Worm (Caenorhabditis elegans) whole organism, late embryonic: ENCODE results near the gene ZK177.12.

ENCODE experiments used
- C08G9.2 ChIP-seq: sonication (generic microtip); optimal IDR thresholded peaks from 2 replicates; lab custom pipeline; 2016; ENCODE audit warnings: mild to moderate bottlenecking, missing genetic modification characterization, moderate library complexity, missing compliant biosample characterization
- K02D7.2 ChIP-seq: sonication (generic microtip); optimal IDR thresholded peaks from 2 replicates; lab custom pipeline; 2017; ENCODE audit warnings: mild to moderate bottlenecking, missing genetic modification characterization, missing compliant biosample characterization
- T23F11.4 ChIP-seq: fragments of 200-800 bp; sonication (Bioruptor generic); optimal IDR thresholded peaks from 2 replicates; lab custom pipeline; 2018; ENCODE audit warnings: mild to moderate bottlenecking, missing genetic modification characterization, missing compliant biosample characterization
- ama-1 ChIP-seq: fragments of 150-350 bp; optimal IDR thresholded peaks from 2 replicates; lab custom pipeline; 2014
- ceh-14 ChIP-seq: sonication (generic microtip); optimal IDR thresholded peaks from 2 replicates; lab custom pipeline; 2016; ENCODE audit warnings: missing genotype, missing genetic modification characterization, missing compliant biosample characterization
- ceh-2 ChIP-seq: sonication (generic microtip); optimal IDR thresholded peaks from 2 replicates; lab custom pipeline; 2016; ENCODE audit warnings: missing genotype, missing genetic modification characterization, missing compliant biosample characterization
- ceh-22 ChIP-seq: sonication (generic microtip); optimal IDR thresholded peaks from 2 replicates; lab custom pipeline; 2017; ENCODE audit warnings: missing biosample characterization, missing genetic modification characterization
- ceh-24 ChIP-seq: sonication (generic microtip); optimal IDR thresholded peaks from 2 replicates; lab custom pipeline; 2016; ENCODE audit warnings: mild to moderate bottlenecking, missing genetic modification characterization, missing compliant biosample characterization
- ceh-31 ChIP-seq: sonication (generic microtip); optimal IDR thresholded peaks from 2 replicates; lab custom pipeline; 2016; ENCODE audit warnings: missing genetic modification characterization, missing compliant biosample characterization
- ceh-45 ChIP-seq: fragments of 200-800 bp; sonication (Bioruptor generic); IDR thresholded peaks from 2 replicates; pipeline ENCODE4 v1.3.6; 2022; ENCODE audit warnings: missing genetic modification reagents, missing genetic modification characterization, missing compliant biosample characterization
- ceh-6 ChIP-seq: fragments of 200-800 bp; sonication (Bioruptor generic); optimal IDR thresholded peaks from 2 replicates; lab custom pipeline; 2018; ENCODE audit warnings: mild to moderate bottlenecking, missing genetic modification characterization, missing compliant biosample characterization
- che-1 ChIP-seq: sonication (generic microtip); optimal IDR thresholded peaks from 2 replicates; lab custom pipeline; 2016; ENCODE audit warnings: mild to moderate bottlenecking, missing genetic modification characterization, missing compliant biosample characterization
- elt-2 ChIP-seq: sonication (generic microtip); optimal IDR thresholded peaks from 2 replicates; lab custom pipeline; 2016; ENCODE audit warnings: missing genetic modification reagents, missing genetic modification characterization, missing compliant biosample characterization
- elt-4 ChIP-seq: sonication (generic microtip); optimal IDR thresholded peaks from 2 replicates; lab custom pipeline; 2016; ENCODE audit warnings: missing genetic modification characterization, missing compliant biosample characterization
- ets-4 ChIP-seq: sonication (generic microtip); optimal IDR thresholded peaks from 2 replicates; lab custom pipeline; 2016; ENCODE audit warnings: missing genetic modification characterization, missing compliant biosample characterization
- eyg-1 ChIP-seq: sonication (generic microtip); optimal IDR thresholded peaks from 2 replicates; lab custom pipeline; 2016; ENCODE audit warnings: missing genotype, missing genetic modification characterization, missing compliant biosample characterization
- hlh-13 ChIP-seq: fragments of 200-800 bp; sonication (Bioruptor generic); optimal IDR thresholded peaks from 2 replicates; lab custom pipeline; 2018; ENCODE audit warnings: mild to moderate bottlenecking, missing genetic modification characterization, missing compliant biosample characterization
- hlh-15 ChIP-seq: sonication (generic microtip); optimal IDR thresholded peaks from 2 replicates; lab custom pipeline; 2016; ENCODE audit warnings: missing genetic modification characterization, missing compliant biosample characterization
- hlh-30 ChIP-seq: sonication (generic microtip); optimal IDR thresholded peaks from 2 replicates; lab custom pipeline; 2017; ENCODE audit warnings: antibody characterized with exemption, missing genetic modification characterization, missing compliant biosample characterization; ENCODE audit not compliant: insufficient read depth
- hlh-8 ChIP-seq: sonication (generic microtip); optimal IDR thresholded peaks from 2 replicates; lab custom pipeline; 2016; ENCODE audit warnings: missing genotype, missing genetic modification characterization, missing compliant biosample characterization
- lim-6 ChIP-seq: sonication (generic microtip); optimal IDR thresholded peaks from 2 replicates; lab custom pipeline; 2016; ENCODE audit warnings: missing genetic modification characterization, missing compliant biosample characterization
- lin-11 ChIP-seq: fragments of 200-800 bp; sonication (Bioruptor generic); optimal IDR thresholded peaks from 2 replicates; lab custom pipeline; 2018; ENCODE audit warnings: mild to moderate bottlenecking, missing genetic modification characterization, missing compliant biosample characterization
- npax-4 ChIP-seq: sonication (generic microtip); optimal IDR thresholded peaks from 2 replicates; lab custom pipeline; 2016; ENCODE audit warnings: missing genetic modification characterization, missing compliant biosample characterization
- pag-3 ChIP-seq: sonication (generic microtip); optimal IDR thresholded peaks from 2 replicates; lab custom pipeline; 2016; ENCODE audit warnings: missing compliant biosample characterization, missing genetic modification characterization, borderline replicate concordance
- pha-4 ChIP-seq: fragments of 150-350 bp; optimal IDR thresholded peaks from 2 replicates; lab custom pipeline; 2018; ENCODE audit warnings: missing biosample characterization, missing genetic modification reagents, missing genetic modification characterization
- sdc-2 ChIP-seq: sonication (generic microtip); optimal IDR thresholded peaks from 2 replicates; lab custom pipeline; 2016; ENCODE audit warnings: missing genotype, missing genetic modification characterization, missing compliant biosample characterization
- sox-2 ChIP-seq: fragments of 200-800 bp; sonication (Bioruptor generic); IDR thresholded peaks from 2 replicates; pipeline ENCODE4 v1.3.6; 2022; ENCODE audit warnings: missing genetic modification reagents, missing genetic modification characterization, missing compliant biosample characterization
- sox-4 ChIP-seq: sonication (generic microtip); optimal IDR thresholded peaks from 2 replicates; lab custom pipeline; 2017; ENCODE audit warnings: mild to moderate bottlenecking, missing genetic modification characterization, inconsistent platforms, missing compliant biosample characterization
- tbx-2 ChIP-seq: sonication (generic microtip); optimal IDR thresholded peaks from 2 replicates; lab custom pipeline; 2016; ENCODE audit warnings: missing genetic modification characterization, missing compliant biosample characterization
- tbx-7 ChIP-seq: sonication (generic microtip); optimal IDR thresholded peaks from 2 replicates; lab custom pipeline; 2016; ENCODE audit warnings: missing genotype, missing genetic modification characterization, missing compliant biosample characterization
- unc-42 ChIP-seq: sonication (generic microtip); optimal IDR thresholded peaks from 2 replicates; lab custom pipeline; 2016; ENCODE audit warnings: missing genotype, missing genetic modification characterization, missing compliant biosample characterization
- unc-86 ChIP-seq: sonication (generic microtip); optimal IDR thresholded peaks from 2 replicates; lab custom pipeline; 2016; ENCODE audit warnings: missing genetic modification characterization, missing compliant biosample characterization

ZK177.12 gene

DNA sequence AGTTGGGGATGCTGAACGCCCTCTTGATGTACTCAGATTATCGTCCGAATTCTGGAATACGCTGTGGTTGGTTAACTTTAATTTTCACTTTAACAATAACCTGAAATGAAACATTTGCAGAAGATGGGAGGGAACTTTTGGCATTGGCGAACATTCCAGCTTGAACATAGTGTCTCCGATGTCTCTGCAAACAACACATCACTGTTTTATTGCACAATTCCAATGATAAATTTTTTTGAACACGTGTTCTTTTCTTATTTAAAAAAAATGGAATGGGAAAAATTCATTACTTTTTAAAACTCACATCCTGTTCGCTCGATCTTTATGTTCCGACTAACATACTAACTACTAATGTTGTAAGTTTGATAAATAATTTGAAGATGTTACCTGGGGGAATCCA is 21.0 kb upstream of the ZK177.12 start, which contains the start of gene fzy-1:
fzy-1 (plus strand) TSS at position 301 of the 400 bp plus-strand sequence.
- TF ChIP-seq hlh-8: no peak
- no peak for TF ChIP-seq elt-2 (tag; lab: Kevin White, UChicago)
- TF ChIP-seq pag-3 (tag; lab: Kevin White, UChicago): no peak

- TF ChIP-seq lin-11 (tag; lab: Kevin White, UChicago): no peak
- peak; percentile 81 for TF ChIP-seq unc-42 (tag; lab: Kevin White, UChicago)
Observed at ce11 chrII:5500986-5501657, 20.4 kb upstream of the ZK177.12 start, which contains the start of gene F12A10.8. F12A10.8 (minus strand) TSS chrII:5501064.

ce11 chrII:5503760-5504159 is 17.8 kb upstream of the ZK177.12 start, which contains the start of gene cyp-44A1:
cyp-44A1 (plus strand) TSS chrII:5504044.
- TF ChIP-seq elt-2 (tag; lab: Kevin White, UChicago): peak; percentile 74
- no peak for TF ChIP-seq pag-3 (tag; lab: Kevin White, UChicago)
- TF ChIP-seq ceh-24 (tag; lab: Kevin White, UChicago): no peak
- no peak for TF ChIP-seq ama-1 (lab: Kevin White, UChicago)
- TF ChIP-seq, all 69 proteins: peak for 1

DNA sequence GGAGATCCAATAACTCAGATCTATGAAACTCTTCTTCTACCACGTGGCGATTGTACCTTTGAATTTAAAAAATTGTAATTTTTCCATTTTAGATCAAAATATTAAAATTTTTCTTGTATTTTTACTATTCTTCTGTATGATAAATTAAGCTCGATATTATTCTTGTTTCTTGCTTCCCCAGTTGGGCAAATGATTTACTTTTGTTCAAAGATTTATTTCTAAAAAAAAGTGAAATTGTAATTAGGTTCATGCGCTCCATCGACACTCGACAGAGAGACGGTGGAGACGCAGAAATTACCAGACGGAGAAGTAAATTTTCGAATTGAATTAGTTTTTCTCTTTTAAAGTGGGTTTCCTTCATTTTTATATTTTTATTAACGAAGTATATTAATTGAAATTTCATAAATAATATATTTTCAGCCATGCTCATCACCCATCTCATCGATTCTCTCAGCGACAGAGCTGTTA is 15.7 kb upstream of the ZK177.12 start, which contains the start of gene npp-24:
npp-24 (plus strand) TSS at position 51 of the 468 bp plus-strand sequence.
- no peak for TF ChIP-seq ceh-6 (GFP tag; lab: Kevin White, UChicago)
- peak; percentile 6 for TF ChIP-seq elt-2 (tag; lab: Kevin White, UChicago)

- peak; percentile 65 for TF ChIP-seq ceh-31 (tag; lab: Kevin White, UChicago)
- peak; percentile 60 for TF ChIP-seq unc-42 (tag; lab: Kevin White, UChicago)
- peak; percentile 33 for TF ChIP-seq tbx-2 (tag; lab: Kevin White, UChicago)
- no peak for TF ChIP-seq eyg-1 (tag; lab: Kevin White, UChicago)
- peak; percentile 13 for TF ChIP-seq C08G9.2 (tag; lab: Kevin White, UChicago)
- TF ChIP-seq ceh-22 (tag; lab: Kevin White, UChicago): no peak
- TF ChIP-seq tbx-7 (tag; lab: Kevin White, UChicago): peak; percentile 35
- TF ChIP-seq ets-4 (tag; lab: Kevin White, UChicago): peak; percentile 44
- TF ChIP-seq ceh-14: peak; percentile 53
Observed at ce11 chrII:5511417-5512353, 9.8 kb upstream of the ZK177.12 start.

DNA sequence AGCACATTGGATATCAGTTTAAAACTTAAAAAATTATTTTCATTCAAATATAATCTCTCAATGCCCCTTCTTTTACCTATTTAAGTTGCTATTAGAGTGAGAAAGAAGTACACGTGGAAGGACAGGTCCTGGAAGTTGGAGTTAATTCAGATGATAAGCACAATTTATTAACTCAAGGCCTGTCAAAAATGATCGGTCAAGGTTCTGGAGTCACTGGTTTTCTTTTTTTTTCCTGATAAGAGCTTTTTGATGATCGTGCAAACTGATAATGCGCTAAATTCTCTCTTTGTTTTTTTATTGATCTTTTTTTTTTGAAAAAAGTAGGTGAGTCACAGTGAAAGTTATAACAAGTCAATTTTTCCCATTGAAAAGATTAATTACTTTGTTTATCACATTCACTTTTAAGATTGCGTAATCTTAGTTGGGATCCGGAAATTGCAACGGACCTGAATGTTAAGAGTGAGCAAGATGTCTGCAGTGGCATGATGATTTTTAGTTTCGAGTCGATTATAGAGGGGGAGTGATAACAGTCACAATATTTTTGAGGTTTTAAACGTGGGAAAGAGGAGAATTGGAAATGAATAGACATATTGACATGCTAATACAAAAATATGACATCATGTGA is 8.9 kb upstream of the ZK177.12 start:
- TF ChIP-seq elt-2 (tag; lab: Kevin White, UChicago): peak; percentile 81
- no peak for TF ChIP-seq sox-2

- TF ChIP-seq npax-4 (tag; lab: Kevin White, UChicago): no peak
- TF ChIP-seq elt-4: no peak
- peak; percentile 56 for TF ChIP-seq elt-2 (tag; lab: Kevin White, UChicago)
Observed at ce11 chrII:5514846-5515245, 6.7 kb upstream of the ZK177.12 start, which contains the start of gene sahd-1. sahd-1 (minus strand) TSS chrII:5514945.

DNA sequence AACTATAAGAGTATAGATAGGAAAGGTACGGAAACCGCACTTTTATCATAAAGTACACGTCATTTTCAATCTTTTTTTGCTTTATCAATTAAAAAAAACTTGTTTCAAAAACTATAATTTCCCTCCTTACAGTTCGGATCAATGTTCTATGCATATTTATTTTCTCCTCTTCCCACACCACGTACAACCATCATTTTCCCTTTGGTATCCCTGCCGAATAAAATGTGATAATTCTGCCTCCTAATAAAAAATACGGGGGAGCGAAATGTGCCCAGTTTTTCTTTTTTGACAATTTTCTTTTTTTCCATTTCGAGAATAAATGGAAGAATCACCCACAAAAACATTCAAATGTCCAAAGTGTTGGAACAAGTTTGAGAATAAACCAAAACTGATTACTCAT is 6.0 kb upstream of the ZK177.12 start, which contains the start of gene ZK177.3:
ZK177.3 (plus strand) TSS at position 301 of the 400 bp plus-strand sequence.
- TF ChIP-seq hlh-15 (tag; lab: Kevin White, UChicago) (no peak), T23F11.4 (GFP tag; lab: Kevin White, UChicago) (no peak), hlh-13 (GFP tag; lab: Kevin White, UChicago) (no peak), elt-2 (tag; lab: Kevin White, UChicago) (no peak), unc-86 (tag; lab: Kevin White, UChicago) (no peak), hlh-30 (tag; lab: Kevin White, UChicago) (no peak), ceh-45 (GFP tag; lab: Robert Waterston, UW) (no peak), sdc-2 (tag; lab: Kevin White, UChicago) (no peak), che-1 (tag; lab: Kevin White, UChicago) (no peak), lim-6 (no peak), sox-4 (tag; lab: Kevin White, UChicago) (no peak), pha-4 (no peak), K02D7.2 (tag; lab: Kevin White, UChicago) (no peak), ceh-2 (no peak), npax-4 (tag; lab: Kevin White, UChicago) (no peak)
